Worm (Caenorhabditis elegans): Measurements from ENCODE around the gene srx-84.

Gene srx-84

ce11 chrV:11620081-11620480 lies 21.2 kb downstream of the srx-84 start:
- TF ChIP-seq lin-14 (GFP tag; optimal IDR thresholded peaks at IDR 0.05) (peak; percentile 1), ets-5 (GFP tag; IDR thresholded peaks at IDR 0.05) (no peak), mab-9 (GFP tag; IDR thresholded peaks at IDR 0.05) (0 out of 2 replicates have a peak, but pooled peaks have one; percentile 14)

- TF ChIP-seq elt-2 (tag; optimal IDR thresholded peaks at IDR 0.05) (no peak), ama-1 (optimal IDR thresholded peaks at IDR 0.05) (no peak), C16A3.4 (tag; optimal IDR thresholded peaks at IDR 0.05) (no peak), ceh-8 (GFP tag; optimal IDR thresholded peaks at IDR 0.05) (no peak), lin-14 (GFP tag; optimal IDR thresholded peaks at IDR 0.05) (peak; percentile 33)
Observed at ce11 chrV:11621276-11621675, 22.4 kb downstream of the srx-84 start.

ce11 chrV:11624954-11625353 lies 26.0 kb downstream of the srx-84 start:
- TF ChIP-seq nhr-47 (tag; optimal IDR thresholded peaks at IDR 0.05), result peak; percentile 19
- TF ChIP-seq hlh-4 (tag; optimal IDR thresholded peaks at IDR 0.05), result no peak
- TF ChIP-seq dsc-1 (tag; optimal IDR thresholded peaks at IDR 0.05), result peak; percentile 95

- TF ChIP-seq ces-1 (GFP tag; optimal IDR thresholded peaks at IDR 0.05) (no peak), lin-35 (GFP tag; optimal IDR thresholded peaks at IDR 0.05) (peak in 1 of 2 experiments; percentile 12)
Observed at ce11 chrV:11627837-11628236, 28.9 kb downstream of the srx-84 start.

- TF ChIP-seq nhr-76 (tag; optimal IDR thresholded peaks at IDR 0.05) (no peak), efl-1 (optimal IDR thresholded peaks at IDR 0.05) (no peak), efl-1 (GFP tag; optimal IDR thresholded peaks at IDR 0.05 in 1 of 2) (peak in 1 of 2 experiments; percentile 1), elt-2 (tag; optimal IDR thresholded peaks at IDR 0.05) (peak; percentile 69), hlh-4 (tag; optimal IDR thresholded peaks at IDR 0.05) (no peak), nhr-90 (tag; optimal IDR thresholded peaks at IDR 0.05; ENCODE audit: poor library complexity) (peak; percentile 1), vab-15 (tag; optimal IDR thresholded peaks at IDR 0.05) (no peak), sptf-1 (tag; optimal IDR thresholded peaks at IDR 0.05) (no peak), C34B4.2 (tag; optimal IDR thresholded peaks at IDR 0.05) (no peak), jun-1 (tag; optimal IDR thresholded peaks at IDR 0.05) (no peak)
Observed at ce11 chrV:11629222-11630026, 30.5 kb downstream of the srx-84 start, which contains the start of gene F35B12.10. Gene F35B12.10, minus strand, starts transcription at chrV:11629272.

ce11 chrV:11631128-11631527 lies 32.2 kb downstream of the srx-84 start:
- TF ChIP-seq dsc-1 (tag; optimal IDR thresholded peaks at IDR 0.05) (peak; percentile 34), grh-1 (GFP tag; IDR thresholded peaks at IDR 0.05) (no peak), lin-14 (GFP tag; optimal IDR thresholded peaks at IDR 0.05) (peak; percentile 18), egl-13 (tag; optimal IDR thresholded peaks at IDR 0.05) (no peak), rnt-1 (tag; optimal IDR thresholded peaks at IDR 0.05) (no peak), ztf-11 (tag; optimal IDR thresholded peaks at IDR 0.05) (no peak), zip-4 (GFP tag; optimal IDR thresholded peaks at IDR 0.05) (no peak), nhr-47 (tag; optimal IDR thresholded peaks at IDR 0.05) (no peak)

ce11 chrV:11635587-11635986 lies 36.7 kb downstream of the srx-84 start:
- no peak for TF ChIP-seq nhr-90 (tag; optimal IDR thresholded peaks at IDR 0.05; ENCODE audit: poor library complexity)

ce11 chrV:11637191-11637590 lies 38.3 kb downstream of the srx-84 start, which contains the start of gene sipa-1:
Gene sipa-1, minus strand, starts transcription at chrV:11637291.
- TF ChIP-seq egl-13 (tag; optimal IDR thresholded peaks at IDR 0.05), result no peak
- no peak for TF ChIP-seq unc-30 (tag; optimal IDR thresholded peaks at IDR 0.05)
- no peak for TF ChIP-seq fkh-8 (tag; optimal IDR thresholded peaks at IDR 0.05)
- no peak for TF ChIP-seq jun-1 (tag; optimal IDR thresholded peaks at IDR 0.05)
- no peak for TF ChIP-seq aha-1 (tag; optimal IDR thresholded peaks at IDR 0.05)
- no peak for TF ChIP-seq fkh-10 (GFP tag; optimal IDR thresholded peaks at IDR 0.05)

Measured in whole organism, L1 larva.